Worm (Caenorhabditis elegans): ENCODE results near the gene Y59E9AL.4.
"Not testable (repeated sequence)": the region's sequence is repeated elsewhere in the genome, so short reads cannot be mapped to it uniquely, and the experiment has no call there.

DNA sequence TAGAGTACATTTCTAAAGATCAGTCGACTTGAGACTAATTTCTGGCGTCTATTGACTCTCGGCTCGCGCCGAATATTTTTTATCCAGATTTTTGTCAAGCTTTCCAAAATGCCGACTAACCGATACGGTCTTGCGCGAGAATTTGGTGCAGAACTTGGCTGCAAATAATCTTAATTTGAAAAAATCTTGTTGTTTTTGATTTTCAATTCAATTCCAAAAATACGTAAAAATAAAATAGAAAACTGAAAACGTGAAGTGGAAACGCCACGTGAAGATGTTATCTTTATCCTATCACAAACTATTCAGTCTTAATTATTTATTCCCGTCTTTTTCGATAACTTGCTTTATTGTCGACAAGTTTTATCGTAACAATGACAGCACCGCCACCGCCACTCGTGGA, 43.4 kb upstream of the Y59E9AL.4 start, which contains the start of gene ttbk-2.1:
- not testable (repeated sequence) for TF ChIP-seq nhr-12 (tag; optimal IDR thresholded peaks at IDR 0.05); lin-32 (GFP tag; optimal IDR thresholded peaks at IDR 0.05); mls-2 (tag; optimal IDR thresholded peaks at IDR 0.05); nhr-237 (tag; optimal IDR thresholded peaks at IDR 0.05); nhr-76 (tag; optimal IDR thresholded peaks at IDR 0.05); blmp-1 (tag; optimal IDR thresholded peaks at IDR 0.05); ztf-11 (tag; optimal IDR thresholded peaks at IDR 0.05); lsy-2 (tag; optimal IDR thresholded peaks at IDR 0.05); mep-1 (tag; optimal IDR thresholded peaks at IDR 0.05)
